Worm (Caenorhabditis elegans): Measurements from ENCODE around the gene tut-2.

ce11 chrV:10640977-10641376, 17.1 kb upstream of the tut-2 start:
- TF ChIP-seq fkh-2 (tag; optimal IDR thresholded peaks at IDR 0.05) (no peak), lin-39 (tag; optimal IDR thresholded peaks at IDR 0.05) (no peak), elt-2 (tag; optimal IDR thresholded peaks at IDR 0.05) (no peak), ceh-16 (tag; optimal IDR thresholded peaks at IDR 0.05) (no peak), fos-1 (tag; optimal IDR thresholded peaks at IDR 0.05) (no peak), nhr-11 (tag; optimal IDR thresholded peaks at IDR 0.05) (no peak)
